Worm (Caenorhabditis elegans) whole organism, L4/young adult: ENCODE measurements around the gene let-756.

Experiments used
- W03F9.2 ChIP-seq: fragments of 150-350 bp; optimal IDR thresholded peaks from 2 replicates; lab custom pipeline; 2014; ENCODE audit warnings: missing biosample characterization, missing genetic modification characterization
- dao-5 ChIP-seq: sonication (generic microtip); optimal IDR thresholded peaks from 2 replicates; lab custom pipeline; 2016; ENCODE audit warnings: missing genotype, missing genetic modification characterization, moderate library complexity, missing compliant biosample characterization
- him-1 ChIP-seq: sonication (generic microtip); optimal IDR thresholded peaks from 2 replicates; lab custom pipeline; 2016; ENCODE audit warnings: missing genotype, missing genetic modification reagents, missing genetic modification characterization, missing compliant biosample characterization

DNA sequence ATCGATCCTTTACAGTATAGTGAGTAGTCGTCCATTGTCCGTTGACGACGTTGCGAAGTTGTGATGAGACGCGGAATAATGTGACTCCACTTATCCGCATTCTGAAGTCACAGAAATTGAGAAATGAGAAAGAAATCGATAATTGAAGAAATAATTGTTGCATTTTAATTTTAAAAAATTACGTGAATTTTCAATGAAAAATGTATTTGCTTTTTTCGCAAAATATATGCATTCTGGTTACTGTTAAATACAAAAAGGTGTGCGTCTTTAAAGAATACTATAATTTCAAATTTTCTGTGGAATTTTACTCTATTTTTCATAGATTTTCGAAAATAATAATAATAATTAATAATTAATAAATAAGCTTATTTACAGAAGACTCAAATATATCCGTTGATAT lies 39.9 kb downstream of the let-756 start, which contains the start of gene let-721:
- TF ChIP-seq W03F9.2 (tag; lab: Kevin White, UChicago): no peak
- TF ChIP-seq dao-5 (tag; lab: Kevin White, UChicago): no peak
- TF ChIP-seq him-1 (tag; lab: Kevin White, UChicago): no peak
